Worm (Caenorhabditis elegans): ENCODE measurements around the gene ZC404.16.

- TF ChIP-seq ces-1 (GFP tag; optimal IDR thresholded peaks at IDR 0.05) (no peak), unc-39 (tag; optimal IDR thresholded peaks at IDR 0.05) (no peak), ztf-11 (tag; optimal IDR thresholded peaks at IDR 0.05) (no peak), elt-1 (tag; optimal IDR thresholded peaks at IDR 0.05; ENCODE audit: borderline replicate concordance, insufficient read depth) (no peak), nhr-76 (tag; optimal IDR thresholded peaks at IDR 0.05) (no peak), nhr-28 (tag; optimal IDR thresholded peaks at IDR 0.05) (no peak), unc-62 (GFP tag; optimal IDR thresholded peaks at IDR 0.05) (no peak), snpc-4 (tag; optimal IDR thresholded peaks at IDR 0.05) (no peak), sptf-1 (tag; optimal IDR thresholded peaks at IDR 0.05) (no peak), flh-1 (GFP tag; optimal IDR thresholded peaks at IDR 0.05) (no peak), lin-32 (GFP tag; optimal IDR thresholded peaks at IDR 0.05) (no peak)
Observed at ce11 chrV:6811863-6812262, 38.2 kb upstream of the ZC404.16 start.

All from whole organism, mixed stage, embryonic.